Fruit fly (Drosophila melanogaster) S2 (cell line): Measurements from ENCODE around the gene schuy.

ENCODE experiments used
- CG8478 ChIP-seq: fragments of >200 bp; optimal IDR thresholded peaks from 2 replicates; lab custom pipeline; 2018
- CTCF ChIP-seq, 2 experiments: fragments of >200 bp; optimal IDR thresholded peaks; 2 replicates each; lab custom pipeline; 2018

DNA sequence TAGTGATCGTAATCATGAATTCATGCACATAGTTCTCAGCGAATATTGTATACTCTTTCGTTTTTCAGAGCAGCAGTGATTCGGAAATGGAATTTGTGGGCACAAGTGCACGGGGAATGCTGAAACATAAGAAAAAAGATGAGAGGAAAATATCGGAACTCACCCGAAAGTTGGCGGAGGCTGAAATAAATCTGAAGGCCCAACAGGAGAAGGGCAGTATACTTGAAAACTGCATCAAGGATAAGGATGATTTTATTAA, 17.3 kb downstream of the schuy start:
- TF ChIP-seq CTCF (optimal IDR thresholded peaks at IDR 0.05; lab: Kevin White, UChicago): no peak
- no peak for TF ChIP-seq CG8478
